Fruit fly (Drosophila melanogaster) whole organism, prepupa: Measurements from ENCODE around the gene CG7914.

ENCODE experiments used
- Blimp-1 ChIP-seq: fragments of 200-800 bp; sonication (Bioruptor generic); optimal IDR thresholded peaks from 3 replicates; lab custom pipeline; 2017; ENCODE audit warnings: missing biosample characterization, missing genetic modification characterization, mild to moderate bottlenecking, moderate library complexity, missing genetic modification reagents
- CG10631 ChIP-seq: fragments of 200-800 bp; sonication (Bioruptor generic); optimal IDR thresholded peaks from 2 replicates; lab custom pipeline; 2016; ENCODE audit warnings: missing biosample characterization, missing genetic modification characterization
- CG10669 ChIP-seq: fragments of 200-800 bp; sonication (Bioruptor generic); optimal IDR thresholded peaks from 3 replicates; lab custom pipeline; 2018; ENCODE audit warnings: missing biosample characterization, mild to moderate bottlenecking, missing genetic modification characterization, moderate library complexity
- CG11294 ChIP-seq: fragments of 200-800 bp; sonication (Bioruptor generic); IDR thresholded peaks from 2 replicates; pipeline ENCODE4 v1.3.6; 2022; ENCODE audit warnings: missing biosample characterization, missing genetic modification characterization
- CG11762 ChIP-seq: fragments of 200-800 bp; sonication (Bioruptor generic); optimal IDR thresholded peaks from 3 replicates; lab custom pipeline; 2016; ENCODE audit warnings: missing biosample characterization, missing genetic modification characterization; ENCODE audit not compliant: insufficient read depth
- CG15336 ChIP-seq: fragments of 200-800 bp; sonication (Bioruptor generic); IDR thresholded peaks from 2 replicates; pipeline ENCODE4 v1.3.6; 2022; ENCODE audit warnings: missing biosample characterization, missing genetic modification characterization
- CG1621 ChIP-seq: fragments of 200-800 bp; sonication (Bioruptor generic); optimal IDR thresholded peaks from 3 replicates; lab custom pipeline; 2018; ENCODE audit warnings: missing biosample characterization, mild to moderate bottlenecking, missing genetic modification characterization
- CG16779 ChIP-seq: fragments of 200-800 bp; sonication (Bioruptor generic); optimal IDR thresholded peaks from 3 replicates; lab custom pipeline; 2017; ENCODE audit warnings: missing biosample characterization, mild to moderate bottlenecking, missing genetic modification characterization
- CG31627 ChIP-seq: fragments of 200-800 bp; sonication (Bioruptor generic); optimal IDR thresholded peaks from 3 replicates; lab custom pipeline; 2016; ENCODE audit warnings: missing biosample characterization, missing genetic modification characterization
- CG32006 ChIP-seq: fragments of 200-800 bp; sonication (Bioruptor generic); optimal IDR thresholded peaks from 3 replicates; lab custom pipeline; 2017; ENCODE audit warnings: missing biosample characterization, mild to moderate bottlenecking, missing genetic modification characterization
- CG3919 ChIP-seq: fragments of 200-800 bp; sonication (Bioruptor generic); optimal IDR thresholded peaks from 3 replicates; lab custom pipeline; 2016; ENCODE audit warnings: missing biosample characterization, missing genetic modification characterization
- CG6792 ChIP-seq: fragments of 200-800 bp; sonication (Bioruptor generic); optimal IDR thresholded peaks from 3 replicates; lab custom pipeline; 2016; ENCODE audit warnings: missing biosample characterization, missing genetic modification characterization
- CG6808 ChIP-seq: fragments of 200-800 bp; sonication (Bioruptor generic); optimal IDR thresholded peaks from 3 replicates; lab custom pipeline; 2017; ENCODE audit warnings: missing biosample characterization, missing genetic modification characterization, mild to moderate bottlenecking, moderate library complexity, missing genetic modification reagents
- CG7368 ChIP-seq: fragments of 200-800 bp; sonication (Bioruptor generic); optimal IDR thresholded peaks from 3 replicates; lab custom pipeline; 2016; ENCODE audit warnings: missing biosample characterization, missing genetic modification characterization
- CG8119 ChIP-seq: fragments of 200-800 bp; sonication (Bioruptor generic); IDR thresholded peaks from 3 replicates; pipeline ENCODE4 v1.3.6; 2022; ENCODE audit warnings: missing biosample characterization, missing genetic modification characterization
- CG8319 ChIP-seq: fragments of 200-800 bp; sonication (Bioruptor generic); optimal IDR thresholded peaks from 3 replicates; lab custom pipeline; 2016; ENCODE audit warnings: missing biosample characterization, missing genetic modification characterization
- CG8632 ChIP-seq: fragments of 200-800 bp; sonication (Bioruptor generic); optimal IDR thresholded peaks from 3 replicates; lab custom pipeline; 2016; ENCODE audit warnings: missing biosample characterization, missing genetic modification characterization
- CG9139 ChIP-seq: fragments of 200-800 bp; sonication (Bioruptor generic); optimal IDR thresholded peaks from 3 replicates; lab custom pipeline; 2017; ENCODE audit warnings: missing biosample characterization, mild to moderate bottlenecking, missing genetic modification characterization
- Eip75B ChIP-seq: fragments of 200-800 bp; sonication (Bioruptor generic); optimal IDR thresholded peaks from 3 replicates; lab custom pipeline; 2016; ENCODE audit warnings: missing biosample characterization, missing genetic modification characterization
- Eip78C ChIP-seq: fragments of 200-800 bp; sonication (Bioruptor generic); peaks from one replicate; lab custom pipeline; 2016; ENCODE audit warnings: missing biosample characterization, missing genetic modification characterization
- Ets21C ChIP-seq: fragments of 200-800 bp; sonication (Bioruptor generic); optimal IDR thresholded peaks from 3 replicates; lab custom pipeline; 2016; ENCODE audit warnings: missing biosample characterization, missing genetic modification characterization
- Hr38 ChIP-seq: sonication (Bioruptor generic); optimal IDR thresholded peaks from 2 replicates; lab custom pipeline; 2016; ENCODE audit warnings: missing biosample characterization, missing genetic modification characterization
- Hr4 ChIP-seq: fragments of 200-800 bp; sonication (Bioruptor generic); optimal IDR thresholded peaks from 3 replicates; lab custom pipeline; 2016; ENCODE audit warnings: missing biosample characterization, missing genetic modification characterization
- Met ChIP-seq: fragments of 200-800 bp; sonication (Bioruptor generic); optimal IDR thresholded peaks from 3 replicates; lab custom pipeline; 2016; ENCODE audit warnings: missing biosample characterization, missing genetic modification characterization
- OdsH ChIP-seq: fragments of 200-800 bp; sonication (Bioruptor generic); optimal IDR thresholded peaks from 3 replicates; lab custom pipeline; 2016; ENCODE audit warnings: missing biosample characterization, missing genetic modification characterization
- Smox ChIP-seq: fragments of 200-800 bp; sonication (Bioruptor generic); optimal IDR thresholded peaks from 3 replicates; lab custom pipeline; 2016; ENCODE audit warnings: missing biosample characterization, missing genetic modification characterization
- Sox102F ChIP-seq: fragments of 200-800 bp; sonication (Bioruptor generic); optimal IDR thresholded peaks from 2 replicates; lab custom pipeline; 2016; ENCODE audit warnings: missing biosample characterization, mild to moderate bottlenecking, missing genetic modification characterization
- Sox14 ChIP-seq: fragments of 200-800 bp; sonication (Bioruptor generic); optimal IDR thresholded peaks from 3 replicates; lab custom pipeline; 2016; ENCODE audit warnings: missing biosample characterization, missing genetic modification characterization
- Sox15 ChIP-seq: fragments of 200-800 bp; sonication (Bioruptor generic); optimal IDR thresholded peaks from 3 replicates; lab custom pipeline; 2016; ENCODE audit warnings: missing biosample characterization, missing genetic modification characterization
- achi ChIP-seq: fragments of 200-800 bp; sonication (Bioruptor generic); optimal IDR thresholded peaks from 3 replicates; lab custom pipeline; 2016; ENCODE audit warnings: missing biosample characterization, missing genetic modification characterization
- cyc ChIP-seq: fragments of 200-800 bp; sonication (Bioruptor generic); optimal IDR thresholded peaks from 3 replicates; lab custom pipeline; 2016; ENCODE audit warnings: missing biosample characterization, missing genetic modification characterization
- dac ChIP-seq: fragments of 200-800 bp; sonication (Bioruptor generic); optimal IDR thresholded peaks from 2 replicates; lab custom pipeline; 2017; ENCODE audit warnings: missing biosample characterization, mild to moderate bottlenecking, missing genetic modification characterization
- eg ChIP-seq: fragments of 200-800 bp; sonication (Bioruptor generic); IDR thresholded peaks from 3 replicates; pipeline ENCODE4 v1.3.6; 2022; ENCODE audit warnings: missing biosample characterization, missing genetic modification characterization
- esn ChIP-seq: fragments of 200-800 bp; sonication (Bioruptor generic); optimal IDR thresholded peaks from 2 replicates; lab custom pipeline; 2016; ENCODE audit warnings: missing biosample characterization, mild to moderate bottlenecking, missing genetic modification characterization, moderate library complexity
- fd59A ChIP-seq: fragments of 200-800 bp; sonication (Bioruptor generic); optimal IDR thresholded peaks from 2 replicates; lab custom pipeline; 2017; ENCODE audit warnings: missing biosample characterization, mild to moderate bottlenecking, missing genetic modification characterization, missing genetic modification reagents
- fkh ChIP-seq: fragments of 200-800 bp; sonication (Bioruptor generic); optimal IDR thresholded peaks from 3 replicates; lab custom pipeline; 2017; ENCODE audit warnings: missing biosample characterization, mild to moderate bottlenecking, missing genetic modification characterization, moderate library complexity
- lz ChIP-seq: fragments of 200-800 bp; sonication (Bioruptor generic); optimal IDR thresholded peaks from 3 replicates; lab custom pipeline; 2016; ENCODE audit warnings: missing biosample characterization, missing genetic modification characterization
- net ChIP-seq: fragments of 200-800 bp; sonication (Bioruptor generic); optimal IDR thresholded peaks from 3 replicates; lab custom pipeline; 2016; ENCODE audit warnings: missing biosample characterization, missing genetic modification characterization
- pdm3 ChIP-seq: fragments of 200-800 bp; sonication (Bioruptor generic); optimal IDR thresholded peaks from 3 replicates; lab custom pipeline; 2016; ENCODE audit warnings: missing biosample characterization, missing genetic modification characterization
- salr ChIP-seq, 2 experiments: fragments of 200-800 bp; sonication (Bioruptor generic); optimal IDR thresholded peaks; 3 replicates each; lab custom pipeline; 2016 to 2018; ENCODE audit warnings: missing biosample characterization in 2 of 2, missing genetic modification characterization in 2 of 2, mild to moderate bottlenecking in 1 of 2
- spab ChIP-seq: fragments of 200-800 bp; sonication (Bioruptor generic); optimal IDR thresholded peaks from 2 replicates; lab custom pipeline; 2017; ENCODE audit warnings: missing biosample characterization, mild to moderate bottlenecking, missing genetic modification characterization, missing genetic modification reagents
- ss ChIP-seq, 2 experiments: fragments of 200-800 bp; sonication (Bioruptor generic); optimal IDR thresholded peaks; 2 replicates in 1 of 2; 3 replicates in 1 of 2; lab custom pipeline; 2017 to 2018; ENCODE audit warnings: mild to moderate bottlenecking in 2 of 2, missing biosample characterization in 2 of 2, missing genetic modification characterization in 2 of 2, moderate library complexity in 1 of 2
- svp ChIP-seq: fragments of 200-800 bp; sonication (Bioruptor generic); peaks from one replicate; lab custom pipeline; 2016; ENCODE audit warnings: missing biosample characterization, missing genetic modification characterization
- vri ChIP-seq: fragments of 200-800 bp; sonication (Bioruptor generic); optimal IDR thresholded peaks from 3 replicates; lab custom pipeline; 2016; ENCODE audit warnings: missing biosample characterization, mild to moderate bottlenecking, missing genetic modification characterization

Gene CG7914

DNA sequence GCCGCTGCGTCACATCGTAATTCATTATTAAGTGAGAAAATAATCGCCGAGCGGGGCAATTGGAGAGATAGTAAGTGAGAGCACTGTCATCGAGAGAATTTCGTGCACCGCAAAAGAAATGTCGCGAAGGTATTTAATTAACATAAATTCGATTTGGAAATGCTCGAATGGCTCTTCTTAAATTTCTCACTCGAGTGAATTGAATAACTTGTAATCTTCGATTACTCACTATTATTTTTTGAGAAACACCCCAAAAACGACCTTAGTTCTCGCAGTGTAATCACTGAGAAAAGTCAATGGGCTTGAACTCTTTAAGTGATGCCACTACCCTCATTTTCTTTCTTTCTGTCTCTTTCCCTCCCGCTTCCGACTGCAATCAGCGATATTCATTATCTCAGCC is 38.2 kb downstream of the CG7914 start (continued):
- TF ChIP-seq Hr4: peak; percentile 96
- TF ChIP-seq CG16779 (tag; lab: Kevin White, UChicago): peak; percentile 84
- TF ChIP-seq CG15336 (GFP tag; lab: Robert Waterston, UW): peak; percentile 95
- peak; percentile 78 for TF ChIP-seq CG11294
- TF ChIP-seq CG7368 (GFP tag; lab: Kevin White, UChicago): peak; percentile 96
- TF ChIP-seq Met: peak; percentile 96
- peak; percentile 81 to 89 for TF ChIP-seq ss (GFP tag; optimal IDR thresholded peaks at IDR 0.05; lab: Kevin White, UChicago)
- TF ChIP-seq esn (GFP tag; lab: Kevin White, UChicago): peak; percentile 96
- TF ChIP-seq CG3919 (GFP tag; lab: Kevin White, UChicago): peak; percentile 96
- TF ChIP-seq Blimp-1 (GFP tag; lab: Kevin White, UChicago): peak; percentile 84
- peak; percentile 96 for TF ChIP-seq CG6792
- peak; percentile 92 for TF ChIP-seq CG8632 (GFP tag; lab: Kevin White, UChicago)
- TF ChIP-seq OdsH (GFP tag; lab: Kevin White, UChicago): peak; percentile 92
- peak; percentile 97 for TF ChIP-seq CG32006 (GFP tag; lab: Kevin White, UChicago)
- peak; percentile 99 for TF ChIP-seq Eip78C (GFP tag; lab: Kevin White, UChicago)
- peak; percentile 86 for TF ChIP-seq CG6808 (GFP tag; lab: Kevin White, UChicago)
- TF ChIP-seq CG1621 (tag; lab: Kevin White, UChicago): peak; percentile 89
- no peak for TF ChIP-seq Hr38 (GFP tag; lab: Kevin White, UChicago)
- peak; percentile 96 for TF ChIP-seq Sox102F (GFP tag; lab: Kevin White, UChicago)
- TF ChIP-seq spab (GFP tag; lab: Kevin White, UChicago): peak; percentile 82
- peak; percentile 91 for TF ChIP-seq dac (GFP tag; lab: Kevin White, UChicago)
- peak; percentile 94 for TF ChIP-seq CG31627
- TF ChIP-seq Smox (GFP tag; lab: Kevin White, UChicago): peak; percentile 93
- TF ChIP-seq Sox14 (GFP tag; lab: Kevin White, UChicago): peak; percentile 95

dm6 chrX:19154249-19154648 is 39.0 kb downstream of the CG7914 start:
- no peak for TF ChIP-seq svp (GFP tag; lab: Kevin White, UChicago)
- no peak for TF ChIP-seq CG15336 (GFP tag; lab: Robert Waterston, UW)
- TF ChIP-seq Sox15 (GFP tag; lab: Kevin White, UChicago): no peak
- no peak for TF ChIP-seq Eip75B (GFP tag; lab: Kevin White, UChicago)
- no peak for TF ChIP-seq CG7368 (GFP tag; lab: Kevin White, UChicago)
- TF ChIP-seq salr (GFP tag; optimal IDR thresholded peaks at IDR 0.05; lab: Kevin White, UChicago): no peak
- no peak for TF ChIP-seq achi (GFP tag; lab: Kevin White, UChicago)
- TF ChIP-seq Hr4: no peak
- TF ChIP-seq CG8632 (GFP tag; lab: Kevin White, UChicago): no peak
- no peak for TF ChIP-seq CG1621 (tag; lab: Kevin White, UChicago)
- TF ChIP-seq pdm3 (GFP tag; lab: Kevin White, UChicago): no peak
- no peak for TF ChIP-seq CG10669 (GFP tag; lab: Kevin White, UChicago)
- TF ChIP-seq CG9139 (GFP tag; lab: Kevin White, UChicago): no peak
- TF ChIP-seq CG11294: no peak
- no peak for TF ChIP-seq CG8319 (GFP tag; lab: Kevin White, UChicago)
- TF ChIP-seq Ets21C (GFP tag; lab: Kevin White, UChicago): no peak
- TF ChIP-seq spab (GFP tag; lab: Kevin White, UChicago): no peak
- TF ChIP-seq CG32006 (GFP tag; lab: Kevin White, UChicago): no peak

DNA sequence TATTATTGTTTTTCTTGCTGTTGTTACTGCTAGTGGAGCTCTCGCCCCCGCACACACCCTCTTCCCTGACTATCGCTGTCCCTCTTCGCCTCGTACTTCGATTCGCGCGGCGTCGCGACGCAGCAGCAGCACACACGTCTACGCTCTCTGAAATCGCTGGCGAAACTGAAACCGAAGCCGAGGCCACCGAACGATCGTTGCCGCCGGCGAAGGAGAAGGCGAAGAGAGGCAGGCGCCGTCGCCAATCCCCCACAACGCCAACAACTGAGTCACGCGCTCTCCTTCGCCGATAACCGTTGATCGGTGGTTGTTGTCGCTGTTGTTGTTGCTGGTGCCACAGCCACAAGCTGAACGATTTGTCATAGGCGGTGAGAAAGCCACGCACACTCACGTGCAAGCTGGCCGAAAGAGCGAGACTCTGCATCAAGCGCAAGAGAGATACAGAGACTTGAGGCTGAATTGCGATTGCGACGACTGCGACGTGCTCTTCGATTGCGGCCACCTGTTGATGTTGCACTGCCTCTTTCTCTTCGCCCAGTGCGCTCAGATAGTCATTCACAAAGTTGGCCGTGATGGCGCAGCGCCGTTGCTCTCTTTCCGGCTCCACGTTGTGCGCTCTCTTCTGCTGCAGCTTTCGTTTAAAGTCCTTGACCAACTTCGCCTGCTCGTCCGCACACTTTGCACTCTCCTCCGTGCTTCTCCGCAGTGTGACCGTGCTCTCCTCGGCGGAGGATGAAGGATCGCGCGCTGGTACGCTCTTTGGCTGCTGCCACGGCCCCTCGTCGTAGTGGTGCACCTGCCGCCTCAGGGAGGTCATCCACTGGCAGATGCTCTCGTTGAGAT is 39.7 kb downstream of the CG7914 start:
- no peak for TF ChIP-seq Smox (GFP tag; lab: Kevin White, UChicago)
- TF ChIP-seq cyc: no peak
- TF ChIP-seq fkh (GFP tag; lab: Kevin White, UChicago): peak; percentile 54
- no peak for TF ChIP-seq lz
- TF ChIP-seq Eip78C (GFP tag; lab: Kevin White, UChicago): peak; percentile 34
- 0 out of 3 replicates have a peak, but pooled peaks have one; percentile 5 for TF ChIP-seq eg
- TF ChIP-seq pdm3 (GFP tag; lab: Kevin White, UChicago): no peak
- TF ChIP-seq Sox15 (GFP tag; lab: Kevin White, UChicago): no peak
- TF ChIP-seq CG15336 (GFP tag; lab: Robert Waterston, UW): peak; percentile 53; the same call in 1 of the 2 replicates
- TF ChIP-seq Blimp-1 (GFP tag; lab: Kevin White, UChicago): peak; percentile 26
- TF ChIP-seq Ets21C (GFP tag; lab: Kevin White, UChicago): no peak
- no peak for TF ChIP-seq Met
- no peak for TF ChIP-seq CG31627
- TF ChIP-seq net (GFP tag; lab: Kevin White, UChicago): no peak
- no peak for TF ChIP-seq CG11762 (GFP tag; lab: Kevin White, UChicago)
- TF ChIP-seq fd59A (GFP tag; lab: Kevin White, UChicago): no peak
- TF ChIP-seq CG8119: peak; percentile 48; the same call in 2 of the 3 replicates
- TF ChIP-seq vri (GFP tag; lab: Kevin White, UChicago): peak; percentile 43
- no peak for TF ChIP-seq CG10631 (GFP tag; lab: Kevin White, UChicago)
